Worm (Caenorhabditis elegans) whole organism, L4/young adult: ENCODE measurements around the gene fdgt-2.
"Not testable (repeated sequence)": the region's sequence is repeated elsewhere in the genome, so short reads cannot be mapped to it uniquely, and the experiment has no call there.

ENCODE experiments used
- W03F9.2 ChIP-seq: fragments of 150-350 bp; optimal IDR thresholded peaks from 2 replicates; lab custom pipeline; 2014; ENCODE audit warnings: missing biosample characterization, missing genetic modification characterization
- dao-5 ChIP-seq: sonication (generic microtip); optimal IDR thresholded peaks from 2 replicates; lab custom pipeline; 2016; ENCODE audit warnings: missing genotype, missing genetic modification characterization, moderate library complexity, missing compliant biosample characterization
- him-1 ChIP-seq: sonication (generic microtip); optimal IDR thresholded peaks from 2 replicates; lab custom pipeline; 2016; ENCODE audit warnings: missing genotype, missing genetic modification reagents, missing genetic modification characterization, missing compliant biosample characterization

The fdgt-2 gene

DNA sequence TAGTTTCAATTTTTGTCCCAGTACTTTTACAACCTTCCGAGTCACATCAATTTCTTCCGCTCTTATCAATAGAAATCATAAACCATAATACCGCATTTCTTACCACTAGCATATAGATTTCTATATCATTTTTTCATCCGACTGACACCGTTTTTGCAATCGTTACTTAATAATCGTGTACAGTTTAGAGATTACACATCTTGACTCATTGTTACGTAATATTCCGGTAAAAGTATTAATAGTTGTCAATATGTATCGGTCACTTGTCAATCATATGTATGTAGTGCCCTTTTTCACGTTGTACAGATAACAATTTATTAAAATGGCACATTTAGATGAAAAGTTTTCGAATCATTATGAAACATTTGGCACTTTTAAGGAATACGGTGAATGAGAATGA lies 17.4 kb upstream of the fdgt-2 start:
- no peak for TF ChIP-seq W03F9.2 (tag; lab: Kevin White, UChicago)
- no peak for TF ChIP-seq him-1 (tag; lab: Kevin White, UChicago)
- no peak for TF ChIP-seq dao-5 (tag; lab: Kevin White, UChicago)

ce11 chrII:8404748-8405147 lies 12.7 kb upstream of the fdgt-2 start, which contains the start of gene skpo-1:
skpo-1 (minus strand) TSS chrII:8404848.
- TF ChIP-seq dao-5 (tag; lab: Kevin White, UChicago) (no peak), him-1 (tag; lab: Kevin White, UChicago) (no peak), W03F9.2 (tag; lab: Kevin White, UChicago) (no peak)

DNA sequence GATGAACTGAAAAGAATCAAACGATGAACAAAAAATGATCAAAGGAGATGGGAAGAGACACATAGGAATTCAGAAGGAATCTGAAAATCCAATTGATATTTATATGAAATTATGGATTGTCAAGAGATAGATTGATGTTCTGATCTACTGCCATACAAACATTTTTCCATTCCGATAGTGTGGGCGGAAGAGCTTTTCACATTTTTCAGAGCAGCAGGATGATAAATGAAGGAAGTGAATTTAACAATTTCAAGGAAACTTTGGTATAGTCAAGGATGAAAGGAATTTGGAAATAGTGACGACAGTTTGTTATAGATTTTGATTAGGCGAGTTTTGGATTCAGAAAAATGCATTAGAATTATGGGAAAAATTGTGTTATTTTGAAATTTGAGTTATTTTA lies 12.1 kb upstream of the fdgt-2 start, which contains the start of gene ubc-24:
ubc-24 (plus strand) TSS at position 301 of the 400 bp plus-strand sequence.
- no peak for TF ChIP-seq dao-5 (tag; lab: Kevin White, UChicago)
- TF ChIP-seq him-1 (tag; lab: Kevin White, UChicago), result no peak
- no peak for TF ChIP-seq W03F9.2 (tag; lab: Kevin White, UChicago)

DNA sequence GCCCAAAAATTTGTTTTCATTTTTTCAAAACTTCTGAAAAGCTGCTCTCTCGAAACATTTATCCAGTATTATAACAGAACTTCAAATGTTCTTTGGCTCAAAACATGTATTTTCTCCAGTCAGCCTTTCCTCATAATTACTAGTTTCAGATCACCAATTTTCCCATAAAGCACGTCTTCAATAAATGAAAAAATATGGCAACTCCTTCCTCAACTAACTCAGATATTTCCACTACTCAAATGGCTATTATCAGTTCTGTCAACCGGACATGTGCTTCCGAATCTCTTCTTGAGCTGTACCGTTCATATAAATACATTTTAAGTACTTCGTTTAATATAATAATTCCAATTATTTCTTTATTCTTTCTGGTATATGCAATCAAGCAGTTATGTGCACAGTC lies 9.9 kb upstream of the fdgt-2 start, which contains the start of gene sra-13:
sra-13 (plus strand) TSS at position 195 of the 400 bp plus-strand sequence.
- TF ChIP-seq dao-5 (tag; lab: Kevin White, UChicago) (no peak), him-1 (tag; lab: Kevin White, UChicago) (no peak), W03F9.2 (tag; lab: Kevin White, UChicago) (no peak)

DNA sequence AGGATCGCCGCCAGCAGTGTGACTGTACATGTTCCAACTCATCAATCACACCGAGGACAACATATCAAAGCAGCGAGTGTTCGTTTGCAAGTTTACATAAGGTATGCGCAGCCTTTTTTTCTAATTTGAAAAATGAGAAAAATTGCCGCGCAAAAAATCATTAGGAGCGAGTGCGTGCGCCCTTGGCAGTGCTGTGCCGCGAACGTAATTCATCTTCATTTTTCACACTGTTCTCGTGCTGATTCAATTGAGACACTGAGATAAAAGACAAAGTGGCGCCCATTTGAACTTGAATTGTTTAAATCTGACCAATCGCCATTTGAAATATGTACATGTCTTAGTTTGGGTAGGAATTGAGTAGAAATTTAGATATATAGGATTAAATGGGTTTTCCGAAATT lies 7.9 kb upstream of the fdgt-2 start:
- TF ChIP-seq him-1 (tag; lab: Kevin White, UChicago) (no peak), W03F9.2 (tag; lab: Kevin White, UChicago) (no peak), dao-5 (tag; lab: Kevin White, UChicago) (no peak)

- no peak for TF ChIP-seq him-1 (tag; lab: Kevin White, UChicago)
- no peak for TF ChIP-seq W03F9.2 (tag; lab: Kevin White, UChicago)
- no peak for TF ChIP-seq dao-5 (tag; lab: Kevin White, UChicago)
Observed at ce11 chrII:8411002-8411401, 6.4 kb upstream of the fdgt-2 start.

DNA sequence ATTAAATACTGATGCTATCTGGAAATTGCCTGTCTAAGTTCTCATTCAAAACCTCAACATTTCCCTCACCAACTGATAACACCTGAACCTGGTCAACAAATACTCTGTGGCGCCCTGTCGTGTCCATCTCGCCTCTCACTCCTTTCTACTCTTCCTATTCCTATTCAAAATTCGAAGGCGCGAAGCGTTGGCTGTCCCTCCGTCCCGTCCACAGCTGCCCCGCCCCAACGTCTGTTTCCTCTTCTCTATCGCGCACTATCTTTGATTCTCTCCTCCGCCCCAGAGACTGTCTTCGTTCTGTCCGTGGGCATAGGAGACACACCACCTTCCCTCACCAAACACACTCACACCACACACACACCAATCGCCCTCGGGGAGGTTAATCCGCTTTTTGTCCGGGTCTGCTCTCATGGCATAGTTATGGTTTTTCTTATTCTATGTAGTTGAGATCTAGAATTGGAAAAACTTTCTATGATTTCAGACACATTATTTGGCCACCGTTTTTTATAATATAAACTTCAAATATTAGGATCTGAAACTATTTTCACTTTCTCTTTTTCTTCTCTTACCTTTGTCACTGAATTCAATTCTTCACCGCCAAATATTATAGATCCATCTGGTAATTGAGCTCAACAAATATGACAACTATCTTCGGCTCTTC lies 5.2 kb upstream of the fdgt-2 start, which contains the start of gene efl-3:
efl-3 (plus strand) TSS at position 611 of the 661 bp plus-strand sequence.
- no peak for TF ChIP-seq dao-5 (tag; lab: Kevin White, UChicago)
- TF ChIP-seq W03F9.2 (tag; lab: Kevin White, UChicago), result no peak
- no peak for TF ChIP-seq him-1 (tag; lab: Kevin White, UChicago)

DNA sequence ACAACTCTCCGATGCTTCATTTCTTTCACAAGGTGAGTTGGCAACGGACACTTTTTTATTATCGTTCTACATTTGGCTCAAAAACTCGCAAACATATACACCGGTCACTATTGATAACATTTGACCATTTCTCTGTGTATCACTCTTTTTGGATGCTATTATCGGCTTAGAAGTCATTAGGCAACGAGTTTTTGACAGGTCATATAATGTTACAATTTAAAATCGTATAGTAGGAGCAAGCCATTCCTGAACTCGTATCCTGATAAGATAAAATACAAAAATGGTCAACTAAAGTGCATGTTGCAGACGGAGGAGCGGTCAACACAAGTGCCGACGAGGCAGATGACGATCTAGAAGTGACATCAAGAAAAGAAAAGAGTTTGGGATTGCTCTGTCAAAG lies 4.5 kb upstream of the fdgt-2 start:
- TF ChIP-seq dao-5 (tag; lab: Kevin White, UChicago) (no peak), him-1 (tag; lab: Kevin White, UChicago) (no peak), W03F9.2 (tag; lab: Kevin White, UChicago) (no peak)

DNA sequence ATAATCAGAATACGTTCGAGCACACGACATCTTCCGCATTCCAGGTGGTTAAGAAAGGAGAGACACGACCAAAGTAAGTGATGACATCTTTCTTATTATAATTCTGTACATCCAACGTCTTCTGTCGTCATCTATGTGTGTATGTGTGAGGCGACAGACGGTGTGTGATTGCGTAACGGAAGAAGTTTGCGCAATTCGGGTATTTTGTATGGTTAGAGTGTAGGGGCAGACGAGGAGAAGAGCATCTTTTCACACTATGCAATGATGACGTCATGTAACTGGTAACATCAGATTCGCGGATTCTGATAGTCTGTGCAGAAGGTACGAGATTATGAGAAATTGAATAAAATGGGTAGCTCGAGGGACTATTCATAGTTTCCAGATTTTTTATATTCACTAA lies 2.4 kb upstream of the fdgt-2 start:
- TF ChIP-seq W03F9.2 (tag; lab: Kevin White, UChicago) (no peak), him-1 (tag; lab: Kevin White, UChicago) (no peak), dao-5 (tag; lab: Kevin White, UChicago) (no peak)

DNA sequence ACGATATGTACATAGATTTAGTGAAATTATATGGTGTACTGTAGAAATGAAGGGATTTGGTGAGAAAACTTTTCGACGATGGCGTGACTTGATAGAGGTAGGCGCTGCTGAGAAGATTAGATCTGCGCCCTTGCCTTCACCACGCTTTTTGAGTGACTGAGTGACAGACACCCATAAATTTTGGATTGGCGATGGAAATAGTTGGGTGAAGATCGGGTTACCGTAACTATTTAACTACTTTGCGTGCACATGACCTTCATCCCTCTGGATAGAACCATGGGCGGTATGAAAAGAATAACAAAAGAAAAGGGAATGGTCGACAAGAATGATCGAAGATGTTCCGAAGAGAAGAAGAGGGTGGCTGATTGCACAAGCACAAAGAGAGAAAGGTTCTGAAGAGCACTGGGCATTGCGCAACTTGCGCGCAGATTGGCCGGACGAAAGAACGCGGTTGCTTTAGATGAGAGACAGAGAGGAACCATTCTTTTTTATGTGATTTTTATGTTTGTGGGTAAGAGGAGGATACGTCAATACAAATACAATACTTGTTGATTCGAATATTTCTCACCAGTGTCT lies 1.9 kb upstream of the fdgt-2 start:
- TF ChIP-seq dao-5 (tag; lab: Kevin White, UChicago) (no peak), W03F9.2 (tag; lab: Kevin White, UChicago) (no peak), him-1 (tag; lab: Kevin White, UChicago) (no peak)

ce11 chrII:8419015-8419414 lies 1.6 kb downstream of the fdgt-2 start:
- no peak for TF ChIP-seq him-1 (tag; lab: Kevin White, UChicago)
- TF ChIP-seq W03F9.2 (tag; lab: Kevin White, UChicago), result no peak
- TF ChIP-seq dao-5 (tag; lab: Kevin White, UChicago), result no peak

DNA sequence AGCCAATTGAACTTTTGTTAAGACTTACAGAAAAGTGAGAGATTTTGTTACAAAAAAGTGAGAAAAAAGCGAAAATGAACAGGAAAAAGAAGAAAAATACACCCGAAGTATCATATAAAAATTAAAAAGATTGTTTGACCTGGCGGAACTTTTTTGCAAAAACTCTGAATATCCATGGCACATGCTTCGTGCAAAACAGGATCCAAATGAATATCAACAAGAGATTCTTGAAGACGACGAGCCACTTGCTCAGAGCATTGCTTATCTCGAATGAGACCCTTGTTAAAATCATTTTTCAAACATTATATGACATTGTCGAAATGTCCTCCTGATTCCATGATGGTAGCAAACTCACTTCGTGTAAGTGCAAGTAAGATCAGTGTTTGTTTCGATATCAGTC lies 2.4 kb downstream of the fdgt-2 start, which contains the start of gene F14E5.8:
F14E5.8 (plus strand) TSS at position 301 of the 400 bp plus-strand sequence.
- not testable (repeated sequence) for TF ChIP-seq W03F9.2, dao-5, him-1 (tag; lab: Kevin White, UChicago)

DNA sequence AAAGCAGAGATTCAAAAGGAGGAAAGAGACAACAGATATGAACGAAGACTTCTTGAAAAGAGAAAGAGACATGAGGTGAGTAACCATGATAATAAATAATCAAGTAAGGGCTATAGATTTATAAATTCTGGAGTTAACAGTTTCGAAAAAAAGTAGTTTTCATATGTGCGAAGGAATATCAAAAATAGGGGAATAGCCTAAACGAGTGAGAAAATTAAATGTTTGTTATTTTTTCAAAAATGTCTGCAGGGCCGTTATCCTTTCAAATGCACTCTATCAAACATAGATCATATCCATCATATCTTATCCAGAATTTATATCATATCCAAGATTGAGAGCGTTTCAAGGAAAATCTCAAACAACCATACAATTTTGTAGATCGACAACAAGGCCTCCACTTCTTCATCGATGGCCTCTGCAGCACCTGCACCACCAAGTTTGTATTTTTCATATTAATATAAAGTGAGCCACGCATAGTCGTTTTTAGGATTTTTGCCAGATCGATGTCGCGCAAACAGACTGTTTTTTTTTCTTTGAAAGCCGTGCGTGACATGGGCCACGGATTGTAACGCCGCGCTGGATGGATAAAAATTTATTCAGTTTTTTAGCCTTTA lies 3.5 kb downstream of the fdgt-2 start:
- TF ChIP-seq dao-5 (tag; lab: Kevin White, UChicago) (no peak), him-1 (tag; lab: Kevin White, UChicago) (no peak), W03F9.2 (tag; lab: Kevin White, UChicago) (no peak)
